Worm (Caenorhabditis elegans) whole organism, dauer: ENCODE measurements around the gene cfap-36.

Source experiments
- unc-62 ChIP-seq: sonication (generic microtip); optimal IDR thresholded peaks from 2 replicates; lab custom pipeline; 2017; ENCODE audit warnings: missing biosample characterization, missing genetic modification reagents, missing genetic modification characterization

Gene cfap-36

ce11 chrV:166687-167086 lies 5.3 kb downstream of the cfap-36 start, which contains the start of gene Y108G3AL.2:
Gene Y108G3AL.2 (plus strand): TSS chrV:166987.
- TF ChIP-seq unc-62 (GFP tag; lab: Kevin White, UChicago) = no peak

- no peak for TF ChIP-seq unc-62 (GFP tag; lab: Kevin White, UChicago)
Measured at ce11 chrV:156044-156869, 15.8 kb downstream of the cfap-36 start, which contains the start of gene ttb-1. Gene ttb-1 (plus strand): TSS chrV:156819.

ce11 chrV:155215-155614 lies 16.8 kb downstream of the cfap-36 start:
- no peak for TF ChIP-seq unc-62 (GFP tag; lab: Kevin White, UChicago)

ce11 chrV:153867-154266 lies 18.1 kb downstream of the cfap-36 start:
- TF ChIP-seq unc-62 (GFP tag; lab: Kevin White, UChicago) = no peak

DNA sequence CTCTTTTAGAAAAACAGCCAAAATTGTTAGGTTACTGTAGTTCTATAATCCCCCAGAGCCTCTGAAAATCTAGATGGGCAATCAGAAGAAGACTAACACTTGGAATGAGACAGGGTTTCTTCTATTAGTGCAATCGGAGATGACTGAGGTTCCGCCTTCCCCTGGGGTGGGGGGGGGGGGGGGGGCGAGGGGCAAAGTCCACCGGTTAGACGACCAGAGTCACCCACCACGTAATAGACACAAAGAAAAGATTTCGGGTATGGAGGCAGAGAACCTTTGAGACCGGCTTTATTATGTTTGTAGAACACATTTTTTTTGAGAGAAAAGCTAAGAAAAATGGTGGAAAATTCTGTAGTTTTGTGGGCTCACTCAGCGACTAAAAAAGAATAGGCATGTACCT lies 19.9 kb downstream of the cfap-36 start:
- no peak for TF ChIP-seq unc-62 (GFP tag; lab: Kevin White, UChicago)

- no peak for TF ChIP-seq unc-62 (GFP tag; lab: Kevin White, UChicago)
Measured at ce11 chrV:151310-151709, 20.7 kb downstream of the cfap-36 start, which contains the start of gene W03F9.4. Gene W03F9.4 (minus strand): TSS chrV:151388.

DNA sequence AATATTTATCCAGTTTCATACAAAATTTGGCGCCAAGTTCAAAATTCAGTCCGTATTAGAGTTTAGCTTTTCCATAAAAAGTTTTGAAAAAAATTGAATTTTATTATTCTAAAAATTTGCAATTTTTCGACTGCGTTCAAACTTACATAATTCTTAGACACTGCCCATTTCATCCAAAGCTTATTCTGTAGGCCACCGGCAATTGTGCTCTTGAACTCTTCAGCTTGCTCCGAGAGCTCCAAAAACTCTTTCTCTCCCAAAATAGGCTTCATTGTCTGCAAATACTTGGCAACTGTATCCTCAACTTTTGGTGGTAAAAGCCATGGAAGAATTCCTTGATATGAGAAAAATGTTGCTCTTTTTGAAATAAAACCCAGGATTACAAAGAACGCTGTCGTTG lies 22.0 kb downstream of the cfap-36 start:
- no peak for TF ChIP-seq unc-62 (GFP tag; lab: Kevin White, UChicago)

DNA sequence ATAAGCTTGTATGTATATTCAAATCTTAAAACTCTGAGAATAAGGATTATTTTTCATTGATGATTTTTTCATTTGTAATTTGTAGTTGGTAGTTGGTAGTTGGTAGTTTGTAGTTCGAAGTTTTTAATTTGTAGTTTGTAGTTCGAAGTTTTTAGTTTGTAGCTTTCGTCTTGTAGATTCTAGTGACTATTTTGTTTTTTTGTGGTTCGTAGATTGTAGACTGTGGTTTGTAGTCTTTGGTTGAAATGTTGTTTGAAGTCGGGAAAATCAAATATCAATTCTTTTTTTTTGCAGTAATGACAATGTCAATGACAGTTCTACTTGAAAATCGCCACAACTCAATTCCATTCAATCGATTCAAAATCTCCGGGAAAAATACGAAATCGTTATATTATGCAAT lies 26.3 kb downstream of the cfap-36 start:
- no peak for TF ChIP-seq unc-62 (GFP tag; lab: Kevin White, UChicago)

DNA sequence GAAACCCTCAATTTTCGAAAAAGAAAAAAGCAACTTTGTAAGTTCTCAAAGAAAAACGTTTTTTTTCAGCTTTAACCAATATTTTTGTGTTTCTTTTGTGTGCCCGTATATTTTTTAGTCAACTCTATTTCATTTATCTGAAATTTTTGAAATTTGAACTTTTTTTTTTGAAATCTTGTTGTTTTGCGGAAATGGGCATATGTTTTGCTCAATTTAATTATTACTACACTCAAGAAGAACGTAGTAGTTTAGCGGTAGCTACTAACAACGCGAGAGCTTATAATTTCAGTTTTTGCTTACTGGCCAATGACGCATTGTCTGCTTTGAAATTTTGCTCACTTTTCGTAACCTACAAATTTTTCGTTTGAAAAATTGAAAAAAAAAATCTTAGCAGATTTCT lies 27.2 kb downstream of the cfap-36 start, which contains the start of gene srh-82:
TSS of gene srh-82 (plus strand) at position 301 of the 400 bp plus-strand sequence.
- TF ChIP-seq unc-62 (GFP tag; lab: Kevin White, UChicago) = no peak

DNA sequence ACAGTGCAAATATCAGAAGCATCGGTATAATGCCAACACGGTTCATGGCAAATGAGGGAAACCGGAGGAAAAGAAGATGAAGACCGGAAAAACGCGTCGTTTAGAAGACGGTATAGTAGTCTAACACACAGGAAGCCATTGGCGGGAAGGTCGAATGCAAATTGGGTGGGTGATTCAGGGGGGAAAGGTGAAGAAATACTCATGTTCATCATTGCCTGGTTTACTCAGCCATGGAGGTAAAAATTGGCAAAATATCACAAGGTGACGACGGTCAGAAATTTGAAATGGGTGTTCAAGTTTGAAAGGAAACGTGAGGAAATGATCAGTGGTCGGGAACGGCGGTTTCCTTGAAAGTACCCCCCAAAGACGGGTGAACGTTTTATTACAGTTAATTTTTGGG lies 30.8 kb downstream of the cfap-36 start, which contains the start of gene W03F9.11:
TSS of gene W03F9.11 (minus strand) at position 101 of the 400 bp plus-strand sequence.
- TF ChIP-seq unc-62 (GFP tag; lab: Kevin White, UChicago) = no peak

DNA sequence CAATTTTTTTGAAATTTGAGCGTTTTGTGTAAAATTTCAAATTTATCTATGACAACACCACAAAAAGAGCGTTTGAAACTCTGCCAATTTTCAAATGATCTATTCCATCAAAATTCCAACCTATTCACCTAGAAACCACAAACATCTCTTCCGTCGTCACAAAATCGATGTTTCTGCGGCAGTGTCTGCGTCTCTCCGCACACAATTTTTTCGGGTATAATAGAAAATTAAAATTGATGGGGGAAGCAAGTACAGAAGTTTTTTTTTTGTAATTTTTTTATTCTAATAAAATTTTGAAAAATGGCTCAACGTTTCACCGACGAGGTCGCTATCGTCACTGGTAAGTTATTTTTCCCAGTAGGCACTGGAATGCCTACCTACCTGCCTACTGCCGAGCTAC lies 33.4 kb downstream of the cfap-36 start, which contains the start of gene W03F9.9:
TSS of gene W03F9.9 (plus strand) at position 301 of the 400 bp plus-strand sequence.
- TF ChIP-seq unc-62 (GFP tag; lab: Kevin White, UChicago) = no peak

DNA sequence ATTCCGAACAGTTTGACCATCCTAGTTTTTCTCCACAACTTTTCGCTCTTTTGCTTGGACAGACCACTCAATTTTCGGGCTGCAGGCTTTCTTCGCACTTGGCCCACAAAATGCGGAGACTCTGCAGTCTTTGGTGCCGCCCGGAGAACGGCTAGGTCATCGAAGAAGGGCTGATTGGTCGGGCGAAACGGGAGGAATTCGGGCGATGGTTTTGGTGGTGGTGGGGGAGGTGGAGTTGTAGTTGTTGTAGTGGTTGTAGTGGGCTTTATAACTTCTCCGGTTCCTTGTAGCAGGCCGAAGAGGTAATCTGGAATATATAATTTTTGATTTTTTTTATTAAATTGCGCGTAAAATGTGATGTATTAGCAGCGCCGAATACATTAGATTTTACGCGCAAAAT lies 34.3 kb downstream of the cfap-36 start:
- TF ChIP-seq unc-62 (GFP tag; lab: Kevin White, UChicago) = no peak

DNA sequence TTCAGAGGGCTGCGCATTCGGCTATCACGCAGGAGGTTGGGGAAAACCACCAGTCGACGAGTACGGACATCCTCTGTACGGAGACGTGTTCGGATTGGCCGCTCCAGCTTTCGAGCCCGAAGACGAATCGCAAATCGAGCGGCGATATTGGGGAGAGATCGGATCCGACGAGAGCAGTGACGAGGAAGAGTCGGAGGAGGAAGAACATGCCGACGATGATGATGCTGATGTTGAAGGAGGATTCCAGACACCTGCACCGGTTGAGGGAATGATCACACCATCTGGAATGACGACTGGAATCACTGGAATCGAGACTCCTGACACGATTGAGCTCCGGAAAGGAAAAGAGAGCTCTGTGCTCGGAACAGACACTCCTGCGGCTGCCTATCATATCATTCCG lies 41.8 kb downstream of the cfap-36 start:
- no peak for TF ChIP-seq unc-62 (GFP tag; lab: Kevin White, UChicago)

DNA sequence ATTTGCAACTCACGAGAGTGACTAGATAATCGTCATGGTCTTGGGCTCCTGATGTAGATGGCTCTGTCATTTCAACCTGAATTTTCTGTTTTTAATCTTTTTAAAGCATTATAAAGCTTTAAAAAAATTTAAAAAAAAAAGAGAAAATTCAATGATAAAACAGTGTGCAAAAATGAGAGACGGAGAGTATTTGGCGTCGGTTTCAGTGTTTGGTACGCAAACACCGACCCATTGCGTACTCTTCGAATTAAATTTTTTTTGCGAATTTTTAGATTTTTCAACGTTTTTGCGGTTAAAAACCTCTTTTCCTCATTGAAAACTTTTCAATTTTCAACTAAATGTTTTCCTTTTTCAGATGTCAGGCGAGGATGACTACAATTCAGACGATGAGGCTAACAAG lies 44.1 kb downstream of the cfap-36 start, which contains the start of the genes W03F9.2 and sftb-2:
TSS of gene W03F9.2 (minus strand) at position 153 of the 400 bp plus-strand sequence.
TSS of gene sftb-2 (plus strand) at position 356 of the 400 bp plus-strand sequence.
- no peak for TF ChIP-seq unc-62 (GFP tag; lab: Kevin White, UChicago)

ce11 chrV:126610-127009 lies 45.4 kb downstream of the cfap-36 start, which contains the start of gene W03F9.1:
Gene W03F9.1 (minus strand): TSS chrV:126718.
- TF ChIP-seq unc-62 (GFP tag; lab: Kevin White, UChicago) = no peak

DNA sequence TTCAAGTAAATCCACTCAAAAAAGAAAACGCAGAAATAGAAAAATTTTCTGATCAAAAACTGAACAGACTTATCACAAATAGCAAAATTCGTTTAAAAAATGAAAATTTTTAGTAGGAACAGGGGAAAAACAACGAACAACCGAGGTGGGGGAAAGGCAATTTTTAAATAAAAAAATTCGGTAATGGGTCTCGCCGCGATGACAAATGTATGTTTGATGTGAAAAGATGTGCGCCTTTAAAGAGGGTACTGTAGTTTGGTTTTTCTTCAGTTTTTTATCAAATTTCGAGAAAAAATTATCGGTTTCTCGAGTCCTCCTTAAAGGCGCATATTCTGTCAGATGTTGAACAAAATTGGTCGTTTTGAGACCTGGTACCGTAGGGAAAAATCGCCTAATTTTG lies 48.1 kb downstream of the cfap-36 start:
- no peak for TF ChIP-seq unc-62 (GFP tag; lab: Kevin White, UChicago)
